Worm (Caenorhabditis elegans) whole organism, early embryonic: ENCODE measurements around the gene ced-6.

Experiments used
- B0310.2 ChIP-seq: sonication (generic microtip); optimal IDR thresholded peaks from 2 replicates; lab custom pipeline; 2016; ENCODE audit warnings: mild to moderate bottlenecking, missing genetic modification characterization, missing compliant biosample characterization
- F13C5.2 ChIP-seq: sonication (generic microtip); optimal IDR thresholded peaks from 2 replicates; lab custom pipeline; 2017; ENCODE audit warnings: mild to moderate bottlenecking, missing genetic modification characterization, inconsistent platforms, missing compliant biosample characterization
- ama-1 ChIP-seq: fragments of 150-350 bp; optimal IDR thresholded peaks from 2 replicates; lab custom pipeline; 2014
- ceh-13 ChIP-seq: fragments of 200-800 bp; sonication (Bioruptor generic); optimal IDR thresholded peaks from 2 replicates; lab custom pipeline; 2018; ENCODE audit warnings: mild to moderate bottlenecking, missing genetic modification characterization, missing compliant biosample characterization
- ceh-36 ChIP-seq: sonication (generic microtip); optimal IDR thresholded peaks from 2 replicates; lab custom pipeline; 2016; ENCODE audit warnings: missing genetic modification characterization, inconsistent platforms, missing compliant biosample characterization
- ets-7 ChIP-seq: sonication (generic microtip); optimal IDR thresholded peaks from 2 replicates; lab custom pipeline; 2016; ENCODE audit warnings: missing genotype, missing genetic modification characterization, missing compliant biosample characterization
- flt-1 ChIP-seq: fragments of 200-800 bp; sonication (Bioruptor generic); IDR thresholded peaks from 2 replicates; pipeline ENCODE4 v1.3.6; 2022; ENCODE audit warnings: missing genetic modification characterization, missing compliant biosample characterization
- hmbx-1 ChIP-seq: sonication (generic microtip); optimal IDR thresholded peaks from 2 replicates; lab custom pipeline; 2016; ENCODE audit warnings: mild to moderate bottlenecking, missing genetic modification characterization, missing compliant biosample characterization
- hmg-4 ChIP-seq: fragments of 200-800 bp; sonication (Bioruptor generic); optimal IDR thresholded peaks from 2 replicates; lab custom pipeline; 2018; ENCODE audit warnings: mild to moderate bottlenecking, missing genetic modification characterization, missing compliant biosample characterization
- hnd-1 ChIP-seq: sonication (generic microtip); optimal IDR thresholded peaks from 2 replicates; lab custom pipeline; 2016; ENCODE audit warnings: missing genetic modification characterization, missing compliant biosample characterization
- scrt-1 ChIP-seq: fragments of 200-800 bp; sonication (Bioruptor generic); IDR thresholded peaks from 2 replicates; pipeline ENCODE4 v1.3.6; 2022; ENCODE audit warnings: missing genetic modification characterization, missing compliant biosample characterization
- sea-1 ChIP-seq: fragments of 200-800 bp; sonication (Bioruptor generic); conservative IDR thresholded peaks from 2 replicates; pipeline ENCODE4 v1.3.6; 2022; ENCODE audit warnings: missing genetic modification characterization, missing compliant biosample characterization
- tbx-11 ChIP-seq: fragments of 200-800 bp; sonication (Bioruptor generic); IDR thresholded peaks from 2 replicates; pipeline ENCODE4 v1.3.6; 2022; ENCODE audit warnings: missing genetic modification characterization, missing compliant biosample characterization
- tbx-37 ChIP-seq: fragments of 200-800 bp; sonication (Bioruptor generic); conservative IDR thresholded peaks from 2 replicates; pipeline ENCODE4 v1.3.6; 2022; ENCODE audit warnings: missing genetic modification reagents, missing genetic modification characterization, missing compliant biosample characterization

- TF ChIP-seq scrt-1 (GFP tag; lab: Robert Waterston, UW): no peak
- TF ChIP-seq hmg-4 (GFP tag; lab: Kevin White, UChicago): no peak
- no peak for TF ChIP-seq ama-1 (lab: Kevin White, UChicago)
- no peak for TF ChIP-seq ceh-13
- no peak for TF ChIP-seq tbx-37 (GFP tag; lab: Robert Waterston, UW)
- no peak for TF ChIP-seq tbx-11 (GFP tag; lab: Robert Waterston, UW)
- no peak for TF ChIP-seq flt-1 (GFP tag; lab: Robert Waterston, UW)
- TF ChIP-seq B0310.2 (tag; lab: Kevin White, UChicago): no peak
- no peak for TF ChIP-seq ets-7 (tag; lab: Kevin White, UChicago)
- no peak for TF ChIP-seq sea-1 (GFP tag; lab: Robert Waterston, UW)
- TF ChIP-seq hnd-1 (tag; lab: Kevin White, UChicago): no peak
- TF ChIP-seq hmbx-1 (tag; lab: Kevin White, UChicago): no peak
- TF ChIP-seq ceh-36: no peak
- no peak for TF ChIP-seq F13C5.2 (tag; lab: Kevin White, UChicago)
Observed at ce11 chrIII:5614648-5615047, 19.1 kb downstream of the ced-6 start, which contains the start of gene basl-1.
